Worm (Caenorhabditis elegans) whole organism, young adult: ENCODE data around the gene syf-2.

Source experiments
- B0035.1 ChIP-seq: sonication (generic microtip); optimal IDR thresholded peaks from 2 replicates; lab custom pipeline; 2016; ENCODE audit warnings: missing genetic modification characterization, mild to moderate bottlenecking, missing compliant biosample characterization, missing genotype, missing genetic modification reagents
- B0336.3 ChIP-seq: fragments of 200-800 bp; sonication (Bioruptor generic); IDR thresholded peaks from 2 replicates; pipeline ENCODE4 v1.3.6; 2022; ENCODE audit warnings: missing genetic modification characterization, missing compliant biosample characterization
- C06A6.2 ChIP-seq: fragments of 200-800 bp; sonication (Bioruptor generic); conservative IDR thresholded peaks from 2 replicates; pipeline ENCODE4 v1.3.6; 2022; ENCODE audit warnings: missing genetic modification characterization, missing compliant biosample characterization
- D2030.7 ChIP-seq: fragments of 200-800 bp; sonication (Bioruptor generic); IDR thresholded peaks from 2 replicates; pipeline ENCODE4 v1.3.6; 2022; ENCODE audit warnings: missing genetic modification reagents, missing genetic modification characterization, missing compliant biosample characterization
- F33H1.4 ChIP-seq: fragments of 200-800 bp; sonication (Bioruptor generic); IDR thresholded peaks from 2 replicates; pipeline ENCODE4 v1.3.6; 2022; ENCODE audit warnings: missing genetic modification reagents, missing genetic modification characterization, missing compliant biosample characterization
- F39B2.1 ChIP-seq: fragments of 200-800 bp; sonication (Bioruptor generic); IDR thresholded peaks from 2 replicates; pipeline ENCODE4 v1.3.6; 2022; ENCODE audit warnings: missing genetic modification reagents, missing genetic modification characterization, missing compliant biosample characterization
- F55B11.4 ChIP-seq: sonication (generic microtip); optimal IDR thresholded peaks from 2 replicates; lab custom pipeline; 2016; ENCODE audit warnings: missing compliant biosample characterization, missing genetic modification characterization, borderline replicate concordance; ENCODE audit not compliant: insufficient read depth
- F57A8.1 ChIP-seq: fragments of 200-800 bp; sonication (Bioruptor generic); optimal IDR thresholded peaks from 2 replicates; lab custom pipeline; 2018; ENCODE audit warnings: mild to moderate bottlenecking, missing genetic modification characterization, moderate library complexity, missing compliant biosample characterization
- K11D2.4 ChIP-seq: fragments of 200-800 bp; sonication (Bioruptor generic); IDR thresholded peaks from 2 replicates; pipeline ENCODE4 v1.3.6; 2022; ENCODE audit warnings: missing genetic modification reagents, missing genetic modification characterization, missing compliant biosample characterization
- T07F8.4 ChIP-seq: sonication (generic microtip); optimal IDR thresholded peaks from 2 replicates; lab custom pipeline; 2016; ENCODE audit warnings: mild to moderate bottlenecking, missing genetic modification characterization, moderate library complexity, missing compliant biosample characterization
- Y79H2A.3 ChIP-seq: fragments of 200-800 bp; sonication (Bioruptor generic); conservative IDR thresholded peaks from 2 replicates; pipeline ENCODE4 v1.3.6; 2022; ENCODE audit warnings: missing genetic modification reagents, missing genetic modification characterization, missing compliant biosample characterization
- attf-3 ChIP-seq: fragments of 200-800 bp; sonication (Bioruptor generic); conservative IDR thresholded peaks from 2 replicates; pipeline ENCODE4 v1.3.6; 2022; ENCODE audit warnings: missing genetic modification reagents, missing genetic modification characterization, missing compliant biosample characterization
- attf-6 ChIP-seq: fragments of 200-800 bp; sonication (Bioruptor generic); IDR thresholded peaks from 2 replicates; pipeline ENCODE4 v1.3.6; 2022; ENCODE audit warnings: missing genetic modification reagents, missing genetic modification characterization, missing compliant biosample characterization
- cebp-2 ChIP-seq: fragments of 200-800 bp; sonication (Bioruptor generic); IDR thresholded peaks from 2 replicates; pipeline ENCODE4 v1.3.6; 2022; ENCODE audit warnings: missing genetic modification characterization, missing compliant biosample characterization
- ceh-100 ChIP-seq: fragments of 200-800 bp; sonication (Bioruptor generic); IDR thresholded peaks from 2 replicates; pipeline ENCODE4 v1.3.6; 2022; ENCODE audit warnings: missing genetic modification reagents, missing genetic modification characterization, missing compliant biosample characterization
- ceh-79 ChIP-seq: sonication (generic microtip); optimal IDR thresholded peaks from 2 replicates; lab custom pipeline; 2017; ENCODE audit warnings: mild to moderate bottlenecking, missing genetic modification characterization, missing compliant biosample characterization
- dpl-1 ChIP-seq: fragments of 150-350 bp; optimal IDR thresholded peaks from 2 replicates; lab custom pipeline; 2014; ENCODE audit warnings: missing biosample characterization, missing genetic modification reagents, missing genetic modification characterization
- efl-1 ChIP-seq: fragments of 150-350 bp; optimal IDR thresholded peaks from 2 replicates; lab custom pipeline; 2014; ENCODE audit warnings: missing biosample characterization, missing genetic modification reagents, missing genetic modification characterization
- ekl-4 ChIP-seq: fragments of 200-800 bp; sonication (Bioruptor generic); IDR thresholded peaks from 2 replicates; pipeline ENCODE4 v1.3.6; 2022; ENCODE audit warnings: missing genetic modification reagents, missing genetic modification characterization, missing compliant biosample characterization
- hlh-12 ChIP-seq: sonication (generic microtip); optimal IDR thresholded peaks from 2 replicates; lab custom pipeline; 2016; ENCODE audit warnings: missing genetic modification characterization, missing compliant biosample characterization
- hlh-26 ChIP-seq: fragments of 200-800 bp; sonication (Bioruptor generic); conservative IDR thresholded peaks from 2 replicates; pipeline ENCODE4 v1.3.6; 2022; ENCODE audit warnings: missing genetic modification reagents, missing genetic modification characterization, missing compliant biosample characterization
- hmg-20 ChIP-seq: fragments of 200-800 bp; sonication (Bioruptor generic); IDR thresholded peaks from 2 replicates; pipeline ENCODE4 v1.3.6; 2022; ENCODE audit warnings: missing genetic modification reagents, missing genetic modification characterization, missing compliant biosample characterization
- hsf-1 ChIP-seq: fragments of 200-800 bp; sonication (Bioruptor generic); IDR thresholded peaks from 2 replicates; pipeline ENCODE4 v1.3.6; 2022; ENCODE audit warnings: missing genetic modification reagents, missing genetic modification characterization, missing compliant biosample characterization
- lin-35 ChIP-seq, 3 experiments: fragments of 150-350 bp in 2 of 3; sonication (generic microtip) in 1 of 3; optimal IDR thresholded peaks; 2 replicates each; lab custom pipeline; 2014 to 2018; ENCODE audit warnings: missing biosample characterization in 3 of 3, missing genetic modification characterization in 3 of 3, missing genetic modification reagents in 3 of 3
- lin-54 ChIP-seq: fragments of 200-800 bp; sonication (Bioruptor generic); optimal IDR thresholded peaks from 2 replicates; lab custom pipeline; 2018; ENCODE audit warnings: mild to moderate bottlenecking, missing genetic modification characterization, missing compliant biosample characterization
- lsl-1 ChIP-seq: fragments of 200-800 bp; sonication (Bioruptor generic); optimal IDR thresholded peaks from 2 replicates; lab custom pipeline; 2018; ENCODE audit warnings: mild to moderate bottlenecking, missing genetic modification characterization, moderate library complexity, missing compliant biosample characterization
- madf-6 ChIP-seq: fragments of 200-800 bp; sonication (Bioruptor generic); IDR thresholded peaks from 2 replicates; pipeline ENCODE4 v1.3.6; 2022; ENCODE audit warnings: missing genetic modification reagents, missing genetic modification characterization, missing compliant biosample characterization
- madf-8 ChIP-seq: fragments of 200-800 bp; sonication (Bioruptor generic); conservative IDR thresholded peaks from 2 replicates; pipeline ENCODE4 v1.3.6; 2022; ENCODE audit warnings: missing genetic modification reagents, missing genetic modification characterization, missing compliant biosample characterization
- mcd-1 ChIP-seq: fragments of 200-800 bp; sonication (Bioruptor generic); IDR thresholded peaks from 2 replicates; pipeline ENCODE4 v1.3.6; 2022; ENCODE audit warnings: missing genetic modification reagents, missing genetic modification characterization, missing compliant biosample characterization
- nfya-2 ChIP-seq: fragments of 200-800 bp; sonication (Bioruptor generic); IDR thresholded peaks from 2 replicates; pipeline ENCODE4 v1.3.6; 2022; ENCODE audit warnings: missing genetic modification reagents, missing genetic modification characterization, missing compliant biosample characterization
- nhr-120 ChIP-seq: fragments of 200-800 bp; sonication (Bioruptor generic); IDR thresholded peaks from 2 replicates; pipeline ENCODE4 v1.3.6; 2022; ENCODE audit warnings: missing genetic modification characterization, missing compliant biosample characterization
- nhr-179 ChIP-seq: sonication (generic microtip); optimal IDR thresholded peaks from 2 replicates; lab custom pipeline; 2016; ENCODE audit warnings: mild to moderate bottlenecking, missing genetic modification characterization, missing compliant biosample characterization
- nhr-27 ChIP-seq: fragments of 200-800 bp; sonication (Bioruptor generic); optimal IDR thresholded peaks from 2 replicates; lab custom pipeline; 2018; ENCODE audit warnings: mild to moderate bottlenecking, missing genetic modification characterization, moderate library complexity, missing compliant biosample characterization
- pha-4 ChIP-seq: fragments of 150-350 bp; sonication (generic microtip); optimal IDR thresholded peaks from 2 replicates; lab custom pipeline; 2014; ENCODE audit warnings: missing biosample characterization, missing genetic modification reagents, missing genetic modification characterization
- rcor-1 ChIP-seq: fragments of 200-800 bp; sonication (Bioruptor generic); IDR thresholded peaks from 2 replicates; pipeline ENCODE4 v1.3.6; 2022; ENCODE audit warnings: missing genetic modification reagents, missing genetic modification characterization, missing compliant biosample characterization
- repo-1 ChIP-seq: sonication (generic microtip); optimal IDR thresholded peaks from 2 replicates; lab custom pipeline; 2017; ENCODE audit warnings: mild to moderate bottlenecking, missing genetic modification characterization, missing compliant biosample characterization
- snpc-1.1 ChIP-seq: sonication (generic microtip); optimal IDR thresholded peaks from 2 replicates; lab custom pipeline; 2017; ENCODE audit warnings: missing genetic modification characterization, mild to moderate bottlenecking, missing compliant biosample characterization, antibody characterized with exemption, moderate library complexity, missing genotype, missing genetic modification reagents; ENCODE audit not compliant: insufficient read depth
- snpc-1.3 ChIP-seq: sonication (generic microtip); optimal IDR thresholded peaks from 2 replicates; lab custom pipeline; 2017; ENCODE audit warnings: missing genetic modification characterization, mild to moderate bottlenecking, missing compliant biosample characterization, antibody characterized with exemption, moderate library complexity, missing genotype, missing genetic modification reagents; ENCODE audit not compliant: insufficient read depth
- snpc-4 ChIP-seq, 5 experiments: fragments of 150-350 bp in 1 of 5; sonication (generic microtip) in 4 of 5; optimal IDR thresholded peaks; 2 replicates each; lab custom pipeline; 2014 to 2018; ENCODE audit warnings: missing genetic modification characterization in 5 of 5, missing biosample characterization in 3 of 5, antibody characterized with exemption in 2 of 5, mild to moderate bottlenecking in 2 of 5, missing compliant biosample characterization in 2 of 5, missing genotype in 2 of 5, moderate library complexity in 2 of 5, missing genetic modification reagents in 1 of 5
- somi-1 ChIP-seq: fragments of 200-800 bp; sonication (Bioruptor generic); optimal IDR thresholded peaks from 2 replicates; lab custom pipeline; 2018; ENCODE audit warnings: mild to moderate bottlenecking, missing genetic modification characterization, missing compliant biosample characterization
- tbp1 ChIP-seq: fragments of 200-800 bp; sonication (Bioruptor generic); optimal IDR thresholded peaks from 2 replicates; lab custom pipeline; 2018; ENCODE audit warnings: mild to moderate bottlenecking, missing genetic modification characterization, missing compliant biosample characterization
- xnd-1 ChIP-seq: sonication (generic microtip); optimal IDR thresholded peaks from 2 replicates; lab custom pipeline; 2016; ENCODE audit warnings: missing genotype, missing genetic modification reagents, missing genetic modification characterization, missing compliant biosample characterization
- zfh-2 ChIP-seq: fragments of 200-800 bp; sonication (Bioruptor generic); conservative IDR thresholded peaks from 2 replicates; pipeline ENCODE4 v1.3.6; 2022; ENCODE audit warnings: missing genetic modification reagents, missing genetic modification characterization, missing compliant biosample characterization
- ztf-28 ChIP-seq: fragments of 200-800 bp; sonication (Bioruptor generic); IDR thresholded peaks from 2 replicates; pipeline ENCODE4 v1.3.6; 2022; ENCODE audit warnings: missing genetic modification reagents, missing genetic modification characterization, missing compliant biosample characterization

Gene syf-2

DNA sequence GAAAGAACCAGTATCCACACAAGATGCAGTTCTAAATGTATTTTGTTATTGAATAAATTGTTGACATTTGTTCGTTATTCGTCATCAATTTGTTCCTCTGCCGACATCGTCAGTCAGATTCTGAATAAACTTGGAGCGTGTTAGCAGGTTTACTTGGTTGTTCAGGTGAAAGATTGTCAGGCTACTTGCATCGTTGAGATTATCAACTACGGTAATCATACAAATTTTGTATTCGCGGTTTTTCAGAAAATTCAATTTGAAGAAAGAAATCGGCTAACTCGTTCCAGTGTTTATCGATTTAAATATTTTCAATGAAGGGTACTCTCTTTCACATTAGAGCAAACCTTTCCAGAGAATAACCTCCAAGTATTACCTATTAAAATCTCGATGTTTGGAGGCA, 47.8 kb upstream of the syf-2 start, which contains the start of gene R151.2 (continued):
- no peak for TF ChIP-seq snpc-1.3 (tag; lab: Kevin White, UChicago)
- peak; percentile 24; the same call in 1 of the 2 replicates for TF ChIP-seq ceh-100
- TF ChIP-seq F57A8.1, result peak; percentile 6
- TF ChIP-seq attf-6 (GFP tag; lab: Robert Waterston, UW), result peak; percentile 60
- no peak for TF ChIP-seq zfh-2 (GFP tag; lab: Robert Waterston, UW)
- TF ChIP-seq somi-1 (GFP tag; lab: Kevin White, UChicago), result no peak
- no peak for TF ChIP-seq hmg-20 (GFP tag; lab: Robert Waterston, UW)
- no peak for TF ChIP-seq D2030.7 (GFP tag; lab: Robert Waterston, UW)
- TF ChIP-seq lin-54 (GFP tag; lab: Kevin White, UChicago), result peak; percentile 53
- TF ChIP-seq Y79H2A.3 (GFP tag; lab: Robert Waterston, UW), result no peak
- TF ChIP-seq lsl-1 (GFP tag; lab: Kevin White, UChicago), result peak; percentile 42
- no peak for TF ChIP-seq snpc-1.1 (tag; lab: Kevin White, UChicago)

DNA sequence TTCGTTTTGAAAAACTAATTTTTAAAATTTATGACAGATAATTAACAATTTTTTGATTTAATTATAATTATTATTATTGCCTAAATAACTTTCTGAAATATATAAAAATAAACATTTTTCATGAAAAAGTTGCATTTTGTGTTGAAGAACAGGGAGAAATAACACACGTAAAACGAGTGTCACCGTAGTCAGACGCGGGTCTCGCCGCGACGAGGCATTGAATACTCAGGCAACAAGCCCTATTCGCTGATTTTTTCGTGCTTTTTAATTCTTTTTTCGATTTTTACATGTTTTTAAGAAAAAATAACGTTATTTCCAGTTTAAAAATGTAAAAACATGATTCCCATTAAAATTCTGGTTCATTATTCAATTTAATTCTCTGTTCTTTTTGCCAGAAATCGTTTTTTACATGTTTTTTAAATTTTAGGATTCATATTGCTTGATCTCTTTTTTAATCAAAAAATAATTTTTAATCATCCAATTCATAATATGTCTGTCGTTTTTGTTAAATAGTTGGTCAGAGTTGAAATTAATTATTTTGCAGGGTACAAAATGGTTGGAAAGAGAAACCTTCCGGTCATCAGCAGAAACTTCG, 46.1 kb upstream of the syf-2 start, which contains the start of gene rpl-6:
TSS of gene rpl-6 (plus strand) at position 545 of the 595 bp plus-strand sequence.
- TF ChIP-seq T07F8.4 (no peak), F55B11.4 (no peak), pha-4 (tag; lab: Kevin White, UChicago) (peak; percentile 80), snpc-4 (GFP tag; optimal IDR thresholded peaks at IDR 0.05; lab: Kevin White, UChicago) (no peak), snpc-4 (tag; optimal IDR thresholded peaks at IDR 0.05; lab: Kevin White, UChicago) (peak; percentile 49 to 76 (median 62)), attf-3 (GFP tag; lab: Robert Waterston, UW) (peak; percentile 74), mcd-1 (GFP tag; lab: Robert Waterston, UW) (peak; percentile 81), madf-8 (GFP tag; lab: Robert Waterston, UW) (peak; percentile 54), snpc-1.1 (tag; lab: Kevin White, UChicago) (peak; percentile 37), nhr-179 (no peak), B0035.1 (no peak), xnd-1 (tag; lab: Kevin White, UChicago) (peak; percentile 1), ekl-4 (GFP tag; lab: Robert Waterston, UW) (peak; percentile 86), madf-6 (peak; percentile 83), snpc-1.3 (tag; lab: Kevin White, UChicago) (peak; percentile 76), repo-1 (tag; lab: Kevin White, UChicago) (no peak), hlh-12 (tag; lab: Kevin White, UChicago) (no peak), nhr-120 (GFP tag; lab: Robert Waterston, UW) (no peak), K11D2.4 (peak; percentile 65; the same call in 1 of the 2 replicates), B0336.3 (GFP tag; lab: Robert Waterston, UW) (no peak), C06A6.2 (GFP tag; lab: Robert Waterston, UW) (no peak; the same call in 1 of the 2 replicates), tbp1 (peak; percentile 57), rcor-1 (GFP tag; lab: Robert Waterston, UW) (peak; percentile 73), nhr-27 (tag; lab: Kevin White, UChicago) (no peak), F39B2.1 (GFP tag; lab: Robert Waterston, UW) (no peak), cebp-2 (GFP tag; lab: Robert Waterston, UW) (no peak), F33H1.4 (GFP tag; lab: Robert Waterston, UW) (peak; percentile 98), lin-54 (GFP tag; lab: Kevin White, UChicago) (peak; percentile 80), ceh-79 (tag; lab: Kevin White, UChicago) (no peak), ztf-28 (GFP tag; lab: Robert Waterston, UW) (0 out of 2 replicates have a peak, but pooled peaks have one; percentile 62), Y79H2A.3 (GFP tag; lab: Robert Waterston, UW) (no peak), efl-1 (GFP tag; lab: Kevin White, UChicago) (peak; percentile 68), nfya-2 (no peak), D2030.7 (GFP tag; lab: Robert Waterston, UW) (0 out of 2 replicates have a peak, but pooled peaks have one; percentile 44), hsf-1 (GFP tag; lab: Robert Waterston, UW) (no peak), dpl-1 (GFP tag; lab: Kevin White, UChicago) (peak; percentile 35), lin-35 (GFP tag; optimal IDR thresholded peaks at IDR 0.05; lab: Kevin White, UChicago) (peak in 1 of 3 experiments; percentile 86), hlh-26 (GFP tag; lab: Robert Waterston, UW) (no peak)
